Fruit fly (Drosophila melanogaster) whole organism, pupa: Measurements from ENCODE around the gene Pif1A.

Experiments used
- CG10348 ChIP-seq: fragments of 200-800 bp; sonication (Bioruptor generic); IDR thresholded peaks from 2 replicates; pipeline ENCODE4 v1.3.6; 2022; ENCODE audit warnings: missing biosample characterization, missing genetic modification characterization
- CG12605 ChIP-seq: fragments of 200-800 bp; sonication (Bioruptor generic); IDR thresholded peaks from 2 replicates; pipeline ENCODE4 v1.3.6; 2022; ENCODE audit warnings: missing biosample characterization, missing genetic modification characterization
- CG13204 ChIP-seq: fragments of 200-800 bp; sonication (Bioruptor generic); optimal IDR thresholded peaks from 2 replicates; lab custom pipeline; 2018; ENCODE audit warnings: missing biosample characterization, mild to moderate bottlenecking, missing genetic modification characterization, moderate library complexity
- CG14655 ChIP-seq: fragments of 200-800 bp; sonication (Bioruptor generic); optimal IDR thresholded peaks from 3 replicates; lab custom pipeline; 2017; ENCODE audit warnings: mild to moderate bottlenecking, missing biosample characterization, missing genetic modification reagents, missing genetic modification characterization
- CG15710 ChIP-seq: fragments of 200-800 bp; sonication (Bioruptor generic); optimal IDR thresholded peaks from 2 replicates; lab custom pipeline; 2018; ENCODE audit warnings: missing biosample characterization, mild to moderate bottlenecking, missing genetic modification characterization, moderate library complexity
- CG17806 ChIP-seq: fragments of 200-800 bp; sonication (Bioruptor generic); optimal IDR thresholded peaks from 2 replicates; lab custom pipeline; 2018; ENCODE audit warnings: missing biosample characterization, mild to moderate bottlenecking, missing genetic modification characterization, moderate library complexity
- CG32121 ChIP-seq: fragments of 200-800 bp; sonication (Bioruptor generic); IDR thresholded peaks from 2 replicates; pipeline ENCODE4 v1.3.6; 2022; ENCODE audit warnings: missing biosample characterization, missing genetic modification characterization
- CG34367 ChIP-seq: fragments of 200-800 bp; sonication (Bioruptor generic); optimal IDR thresholded peaks from 2 replicates; lab custom pipeline; 2018; ENCODE audit warnings: missing biosample characterization, mild to moderate bottlenecking, missing genetic modification characterization
- CG4496 ChIP-seq: fragments of 200-800 bp; sonication (Bioruptor generic); IDR thresholded peaks from 3 replicates; pipeline ENCODE4 v1.3.6; 2022; ENCODE audit warnings: missing biosample characterization, missing genetic modification characterization
- CG8159 ChIP-seq: fragments of 200-800 bp; sonication (Bioruptor generic); optimal IDR thresholded peaks from 3 replicates; lab custom pipeline; 2018; ENCODE audit warnings: missing biosample characterization, mild to moderate bottlenecking, missing genetic modification characterization, moderate library complexity
- CG8301 ChIP-seq: fragments of 200-800 bp; sonication (Bioruptor generic); optimal IDR thresholded peaks from 2 replicates; lab custom pipeline; 2018; ENCODE audit warnings: missing biosample characterization, mild to moderate bottlenecking, missing genetic modification characterization
- CG9948 ChIP-seq: fragments of 200-800 bp; sonication (Bioruptor generic); optimal IDR thresholded peaks from 2 replicates; lab custom pipeline; 2018; ENCODE audit warnings: missing biosample characterization, mild to moderate bottlenecking, missing genetic modification characterization, moderate library complexity
- D1 ChIP-seq: fragments of 200-800 bp; sonication (Bioruptor generic); optimal IDR thresholded peaks from 2 replicates; lab custom pipeline; 2018; ENCODE audit warnings: missing biosample characterization, mild to moderate bottlenecking, missing genetic modification characterization, moderate library complexity
- EcR ChIP-seq: fragments of 200-800 bp; sonication (Bioruptor generic); optimal IDR thresholded peaks from 3 replicates; lab custom pipeline; 2019; ENCODE audit warnings: missing biosample characterization, missing genetic modification characterization, mild to moderate bottlenecking, moderate library complexity, missing genetic modification reagents
- Ets98B ChIP-seq: fragments of 200-800 bp; sonication (Bioruptor generic); IDR thresholded peaks from 2 replicates; pipeline ENCODE4 v1.3.6; 2022; ENCODE audit warnings: missing biosample characterization, missing genetic modification characterization
- Pif1A ChIP-seq: fragments of 200-800 bp; sonication (Bioruptor generic); optimal IDR thresholded peaks from 3 replicates; lab custom pipeline; 2016; ENCODE audit warnings: missing biosample characterization, missing genetic modification characterization
- Pif1B ChIP-seq: fragments of 200-800 bp; sonication (Bioruptor generic); optimal IDR thresholded peaks from 3 replicates; lab custom pipeline; 2016; ENCODE audit warnings: missing biosample characterization, missing genetic modification characterization
- Snoo ChIP-seq: fragments of 200-800 bp; sonication (Bioruptor generic); optimal IDR thresholded peaks from 3 replicates; lab custom pipeline; 2017; ENCODE audit warnings: missing biosample characterization, mild to moderate bottlenecking, missing genetic modification characterization, inconsistent platforms
- fd96Ca ChIP-seq: fragments of 200-800 bp; sonication (Bioruptor generic); IDR thresholded peaks from 3 replicates; pipeline ENCODE4 v1.3.6; 2022; ENCODE audit warnings: missing biosample characterization, missing genetic modification characterization
- gl ChIP-seq: fragments of 200-800 bp; sonication (Bioruptor generic); optimal IDR thresholded peaks from 2 replicates; lab custom pipeline; 2018; ENCODE audit warnings: missing biosample characterization, mild to moderate bottlenecking, missing genetic modification characterization
- rn ChIP-seq: fragments of 200-800 bp; sonication (Bioruptor generic); IDR thresholded peaks from 2 replicates; pipeline ENCODE4 v1.3.6; 2022; ENCODE audit warnings: missing biosample characterization, missing genetic modification characterization

Gene Pif1A

DNA sequence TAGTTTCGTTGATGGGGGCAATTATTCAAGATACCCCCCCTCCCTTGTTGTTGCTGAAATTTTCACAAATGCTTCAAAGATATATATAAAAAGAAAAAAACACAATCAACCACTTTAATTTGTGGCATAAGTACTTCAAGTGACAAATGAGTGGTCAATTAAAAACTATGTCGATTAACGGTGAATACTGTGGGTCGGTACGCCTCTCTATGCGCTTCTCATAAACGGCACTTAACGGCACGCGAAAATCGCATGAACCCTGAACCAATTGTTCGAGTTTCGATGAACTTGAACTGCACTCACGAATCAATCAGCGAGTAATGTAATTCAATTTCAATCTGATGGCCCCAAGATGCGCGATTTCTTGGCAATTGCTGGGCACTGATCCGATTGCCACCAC lies 60.9 kb downstream of the Pif1A start:
- no peak for TF ChIP-seq Ets98B (GFP tag; lab: Robert Waterston, UW)
- no peak for TF ChIP-seq CG13204
- no peak for TF ChIP-seq rn (GFP tag; lab: Robert Waterston, UW)
- no peak for TF ChIP-seq EcR (GFP tag; lab: Kevin White, UChicago)
- TF ChIP-seq Snoo = no peak

DNA sequence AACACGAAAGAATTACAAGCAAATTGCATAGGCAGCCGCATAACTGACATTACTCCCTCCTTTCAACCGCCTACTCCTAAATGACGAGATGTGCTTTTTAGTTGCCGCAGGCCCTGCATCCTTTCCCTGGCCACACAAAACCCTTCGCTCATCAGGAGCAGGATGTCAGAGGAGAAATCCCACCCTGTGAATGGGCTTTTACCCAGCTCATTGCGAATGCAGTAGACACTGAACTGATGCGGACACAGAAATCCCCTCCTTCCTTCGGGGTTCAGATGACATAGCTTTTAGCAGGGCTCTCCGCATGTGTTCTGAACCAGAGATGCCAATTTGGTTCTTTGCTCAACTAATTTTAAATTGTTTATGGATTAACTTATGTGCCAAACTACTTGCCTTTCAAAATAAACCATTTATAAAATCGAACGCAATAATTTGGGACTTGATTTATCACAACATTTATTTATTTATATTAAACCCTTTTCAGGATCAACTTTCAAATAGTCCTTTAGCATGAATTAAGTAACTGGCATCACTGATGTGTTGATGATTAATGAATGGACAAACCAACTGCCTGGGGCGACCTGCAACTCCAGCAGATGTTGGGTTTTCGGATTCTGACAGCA lies 61.7 kb downstream of the Pif1A start:
- TF ChIP-seq CG8159 (tag; lab: Kevin White, UChicago) (peak; percentile 76), CG34367 (tag; lab: Kevin White, UChicago) (no peak), Snoo (peak; percentile 31), CG8301 (tag; lab: Kevin White, UChicago) (no peak), fd96Ca (GFP tag; lab: Robert Waterston, UW) (no peak), CG9948 (peak; percentile 11), CG13204 (no peak), CG15710 (tag; lab: Kevin White, UChicago) (peak; percentile 34), CG12605 (no peak), D1 (tag; lab: Kevin White, UChicago) (no peak), Pif1A (GFP tag; lab: Kevin White, UChicago) (no peak), EcR (GFP tag; lab: Kevin White, UChicago) (no peak), CG10348 (no peak), gl (tag; lab: Kevin White, UChicago) (no peak), CG32121 (GFP tag; lab: Robert Waterston, UW) (no peak), CG14655 (no peak), Pif1B (GFP tag; lab: Kevin White, UChicago) (no peak), CG17806 (peak; percentile 49), CG4496 (GFP tag; lab: Robert Waterston, UW) (no peak), rn (GFP tag; lab: Robert Waterston, UW) (no peak), Ets98B (GFP tag; lab: Robert Waterston, UW) (no peak)

DNA sequence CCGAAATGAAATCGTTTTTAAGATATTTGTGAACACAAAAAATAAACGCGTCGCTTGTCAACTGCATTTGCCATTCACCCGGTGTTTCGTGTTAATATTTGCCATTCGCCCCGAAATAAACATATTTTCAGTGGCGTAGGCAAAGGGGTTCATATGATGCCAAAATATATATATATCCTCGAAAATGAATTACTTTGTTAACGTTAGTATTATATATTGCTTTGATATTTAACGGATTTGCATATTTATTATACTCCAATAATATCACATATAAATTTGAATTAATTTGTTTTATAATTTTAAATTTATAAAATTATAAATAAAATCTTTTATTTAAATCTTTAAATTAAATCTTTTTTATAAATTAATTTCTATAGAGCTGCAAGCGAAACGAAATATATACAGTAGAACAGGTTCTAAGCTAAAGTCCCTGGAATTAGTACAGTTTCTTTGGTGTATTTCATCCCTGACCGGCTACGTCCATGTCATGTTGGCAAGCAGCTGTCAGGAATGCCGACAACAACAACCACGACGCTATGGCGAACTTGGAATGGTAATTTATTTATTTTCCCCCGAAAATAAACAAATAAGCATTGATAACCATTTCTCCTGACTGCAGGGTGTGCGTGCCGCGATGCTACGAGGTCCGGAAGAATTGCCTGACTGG lies 69.2 kb downstream of the Pif1A start, which contains the start of the genes M1BP and CG8202:
Gene M1BP, minus strand, starts transcription at position 102 of the 667 bp plus-strand sequence.
Gene CG8202, plus strand, starts transcription at position 495 of the 667 bp plus-strand sequence.
- no peak for TF ChIP-seq CG10348
- peak; percentile 85 for TF ChIP-seq CG9948
- TF ChIP-seq CG34367 (tag; lab: Kevin White, UChicago) = peak; percentile 72
- TF ChIP-seq EcR (GFP tag; lab: Kevin White, UChicago) = no peak
- TF ChIP-seq Pif1A (GFP tag; lab: Kevin White, UChicago) = no peak
- peak; percentile 63; the same call in 2 of the 3 replicates for TF ChIP-seq fd96Ca (GFP tag; lab: Robert Waterston, UW)
- TF ChIP-seq Pif1B (GFP tag; lab: Kevin White, UChicago) = no peak
- TF ChIP-seq D1 (tag; lab: Kevin White, UChicago) = no peak
- peak; percentile 54; the same call in 1 of the 2 replicates for TF ChIP-seq Ets98B (GFP tag; lab: Robert Waterston, UW)
- TF ChIP-seq CG17806 = peak; percentile 73
- peak; percentile 68 for TF ChIP-seq CG4496 (GFP tag; lab: Robert Waterston, UW)
- TF ChIP-seq CG8301 (tag; lab: Kevin White, UChicago) = no peak
- TF ChIP-seq CG32121 (GFP tag; lab: Robert Waterston, UW) = peak; percentile 64
- TF ChIP-seq CG14655 = no peak
- TF ChIP-seq gl (tag; lab: Kevin White, UChicago) = no peak
- TF ChIP-seq CG12605 = 0 out of 2 replicates have a peak, but pooled peaks have one; percentile 31
- TF ChIP-seq Snoo = peak; percentile 88
- peak; percentile 98 for TF ChIP-seq CG8159 (tag; lab: Kevin White, UChicago)
- no peak for TF ChIP-seq CG13204
- no peak for TF ChIP-seq rn (GFP tag; lab: Robert Waterston, UW)
- peak; percentile 88 for TF ChIP-seq CG15710 (tag; lab: Kevin White, UChicago)

DNA sequence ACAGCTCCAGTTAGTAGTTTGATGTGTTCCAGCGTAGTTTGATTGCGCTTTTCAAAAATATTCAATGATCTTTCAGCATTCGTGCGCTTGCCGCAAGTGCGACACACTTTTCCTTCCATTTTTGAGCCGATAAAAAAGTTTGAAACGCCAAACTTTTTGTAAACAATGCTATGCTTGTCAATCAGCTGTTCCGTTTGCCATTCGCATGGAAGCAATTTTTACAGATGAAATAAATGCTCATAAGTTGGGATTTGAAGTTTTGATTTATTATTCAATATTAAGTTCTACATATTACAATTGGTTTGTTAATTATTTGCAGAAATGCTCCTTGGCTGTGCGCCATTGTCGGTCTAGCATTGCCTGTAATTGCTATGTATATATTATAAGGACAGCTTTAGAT lies 71.4 kb downstream of the Pif1A start, which contains the start of gene ranshi:
Gene ranshi, minus strand, starts transcription at position 152 of the 400 bp plus-strand sequence.
- no peak for TF ChIP-seq Ets98B (GFP tag; lab: Robert Waterston, UW)
- TF ChIP-seq CG14655 = no peak
- no peak for TF ChIP-seq CG34367 (tag; lab: Kevin White, UChicago)
- no peak for TF ChIP-seq CG10348
- no peak for TF ChIP-seq gl (tag; lab: Kevin White, UChicago)
- TF ChIP-seq EcR (GFP tag; lab: Kevin White, UChicago) = no peak
- no peak for TF ChIP-seq CG9948
- no peak for TF ChIP-seq CG4496 (GFP tag; lab: Robert Waterston, UW)
- TF ChIP-seq rn (GFP tag; lab: Robert Waterston, UW) = no peak
- no peak for TF ChIP-seq CG8301 (tag; lab: Kevin White, UChicago)
- TF ChIP-seq, all 21 proteins: peak for 0

DNA sequence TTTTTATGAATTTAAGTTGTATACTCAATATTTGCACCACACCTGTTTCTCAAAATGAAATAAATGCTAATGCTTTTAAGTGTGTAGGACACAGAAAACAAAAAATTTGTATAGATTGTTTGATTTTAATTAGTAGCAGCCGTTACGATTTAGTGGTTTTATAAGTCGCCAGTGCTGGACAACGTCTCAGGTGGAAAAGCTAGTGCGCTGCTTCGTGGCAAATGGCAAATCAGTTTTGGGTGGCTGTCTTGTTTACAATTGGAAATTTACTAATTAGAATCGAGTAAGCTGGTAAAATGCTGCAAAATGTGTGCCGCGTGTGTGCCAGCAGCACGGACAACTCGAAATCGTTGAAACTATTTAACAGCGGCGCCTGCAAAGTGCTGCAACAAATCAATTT lies 74.3 kb downstream of the Pif1A start, which contains the start of gene CG8159:
Gene CG8159, plus strand, starts transcription at position 223 of the 400 bp plus-strand sequence.
- TF ChIP-seq Pif1B (GFP tag; lab: Kevin White, UChicago) (no peak), CG34367 (tag; lab: Kevin White, UChicago) (no peak), fd96Ca (GFP tag; lab: Robert Waterston, UW) (no peak), Pif1A (GFP tag; lab: Kevin White, UChicago) (no peak), CG12605 (no peak), D1 (tag; lab: Kevin White, UChicago) (no peak), CG9948 (no peak), CG15710 (tag; lab: Kevin White, UChicago) (no peak), CG8301 (tag; lab: Kevin White, UChicago) (no peak), gl (tag; lab: Kevin White, UChicago) (no peak), CG14655 (no peak), CG10348 (no peak), Ets98B (GFP tag; lab: Robert Waterston, UW) (no peak)
